Worm (Caenorhabditis elegans): ENCODE data around the gene F10E7.9.

The F10E7.9 gene

DNA sequence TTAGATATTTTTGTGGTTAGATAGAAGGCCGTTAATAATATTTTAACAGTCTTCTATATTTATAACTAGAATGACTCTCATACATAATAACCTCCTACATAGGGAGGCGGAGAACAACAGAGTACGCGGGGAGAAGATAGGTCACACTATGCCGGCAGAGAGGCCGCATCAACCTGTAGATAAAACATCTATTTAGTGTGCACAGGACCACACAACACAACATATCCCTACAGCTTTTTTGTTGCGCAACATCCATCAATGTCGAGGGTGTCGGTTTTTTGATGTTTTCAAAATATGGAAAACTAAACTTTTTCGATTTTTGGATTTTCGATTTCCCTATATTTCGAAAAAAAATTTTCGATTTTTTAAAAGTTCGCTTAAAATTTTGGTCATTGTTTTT, 19.0 kb downstream of the F10E7.9 start:
- no peak for TF ChIP-seq tab-1 (GFP tag; IDR thresholded peaks at IDR 0.05)
- TF ChIP-seq med-1 (GFP tag; optimal IDR thresholded peaks at IDR 0.05; ENCODE audit: insufficient read depth) = no peak
- no peak for TF ChIP-seq ztf-29 (GFP tag; IDR thresholded peaks at IDR 0.05)
- no peak for TF ChIP-seq ztf-23 (GFP tag; IDR thresholded peaks at IDR 0.05)
- TF ChIP-seq flt-1 (GFP tag; IDR thresholded peaks at IDR 0.05) = no peak
- TF ChIP-seq cog-1 (tag; optimal IDR thresholded peaks at IDR 0.05) = no peak
- no peak for TF ChIP-seq ref-1 (GFP tag; conservative IDR thresholded peaks at IDR 0.05)
- TF ChIP-seq klf-2 (GFP tag; conservative IDR thresholded peaks at IDR 0.05) = no peak
- TF ChIP-seq T22C8.4 (GFP tag; IDR thresholded peaks at IDR 0.05) = no peak

- no peak for TF ChIP-seq klf-2 (GFP tag; conservative IDR thresholded peaks at IDR 0.05)
- TF ChIP-seq T22C8.4 (GFP tag; IDR thresholded peaks at IDR 0.05) = no peak
- TF ChIP-seq flt-1 (GFP tag; IDR thresholded peaks at IDR 0.05) = no peak
- TF ChIP-seq tab-1 (GFP tag; IDR thresholded peaks at IDR 0.05) = no peak
- no peak for TF ChIP-seq cog-1 (tag; optimal IDR thresholded peaks at IDR 0.05)
- no peak for TF ChIP-seq ztf-23 (GFP tag; IDR thresholded peaks at IDR 0.05)
- no peak for TF ChIP-seq ref-1 (GFP tag; conservative IDR thresholded peaks at IDR 0.05)
- TF ChIP-seq med-1 (GFP tag; optimal IDR thresholded peaks at IDR 0.05; ENCODE audit: insufficient read depth) = no peak
- no peak for TF ChIP-seq ztf-29 (GFP tag; IDR thresholded peaks at IDR 0.05)
Observed at ce11 chrII:7090085-7090484, 19.8 kb downstream of the F10E7.9 start.

DNA sequence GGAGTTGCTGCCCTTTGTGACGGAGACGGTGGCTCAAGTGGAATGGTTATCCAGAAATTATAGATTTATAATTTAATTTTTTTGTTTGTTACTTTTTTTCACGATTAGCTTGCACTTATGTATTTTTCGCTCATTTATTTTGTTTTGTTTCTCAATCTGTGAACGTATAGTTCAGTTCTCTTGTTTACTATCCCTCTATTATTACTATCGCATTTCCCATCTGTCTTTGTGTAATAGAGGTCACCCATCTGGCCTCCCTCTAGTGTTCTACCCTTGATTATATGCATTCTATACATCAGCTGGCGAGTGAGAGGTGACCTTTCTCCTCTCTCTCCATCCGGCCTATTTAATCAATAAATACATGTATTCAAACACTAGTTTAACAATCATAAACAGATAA, 25.8 kb downstream of the F10E7.9 start, which contains the start of the genes T02G5.14 and T02G5.15:
T02G5.14 (plus strand) TSS at position 301 of the 400 bp plus-strand sequence.
T02G5.15 (plus strand) TSS at position 301 of the 400 bp plus-strand sequence.
- peak; percentile 58 for TF ChIP-seq T22C8.4 (GFP tag; IDR thresholded peaks at IDR 0.05)

- TF ChIP-seq flt-1 (GFP tag; IDR thresholded peaks at IDR 0.05) (no peak), ref-1 (GFP tag; conservative IDR thresholded peaks at IDR 0.05) (no peak), klf-2 (GFP tag; conservative IDR thresholded peaks at IDR 0.05) (no peak), T22C8.4 (GFP tag; IDR thresholded peaks at IDR 0.05) (no peak), tab-1 (GFP tag; IDR thresholded peaks at IDR 0.05) (no peak), med-1 (GFP tag; optimal IDR thresholded peaks at IDR 0.05; ENCODE audit: insufficient read depth) (no peak), ztf-29 (GFP tag; IDR thresholded peaks at IDR 0.05) (no peak), ztf-23 (GFP tag; IDR thresholded peaks at IDR 0.05) (no peak), cog-1 (tag; optimal IDR thresholded peaks at IDR 0.05) (no peak)
Observed at ce11 chrII:7075564-7076228, 34.2 kb downstream of the F10E7.9 start, which contains the start of gene T02G5.7. T02G5.7 (plus strand) TSS chrII:7075614.

DNA sequence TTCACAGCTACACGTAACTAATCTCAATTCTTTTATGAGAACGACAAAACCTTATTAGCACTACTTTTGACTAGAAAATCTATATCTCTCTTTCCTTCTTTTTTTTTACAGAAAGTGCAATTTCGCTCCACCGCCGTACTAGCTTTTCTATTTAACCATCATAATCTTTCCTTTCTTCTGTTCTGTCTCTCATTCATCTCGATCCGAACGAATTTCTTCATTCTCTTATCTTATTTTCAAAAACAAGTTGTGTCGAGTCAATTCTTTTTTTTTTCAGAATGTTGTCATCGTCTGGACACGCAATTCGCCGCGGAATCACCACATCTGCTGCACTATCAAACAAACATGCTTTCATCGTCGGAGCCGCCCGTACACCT, 36.3 kb downstream of the F10E7.9 start, which contains the start of gene kat-1:
kat-1 (plus strand) TSS at position 278 of the 377 bp plus-strand sequence.
- TF ChIP-seq cog-1 (tag; optimal IDR thresholded peaks at IDR 0.05) = no peak
- no peak for TF ChIP-seq T22C8.4 (GFP tag; IDR thresholded peaks at IDR 0.05)

DNA sequence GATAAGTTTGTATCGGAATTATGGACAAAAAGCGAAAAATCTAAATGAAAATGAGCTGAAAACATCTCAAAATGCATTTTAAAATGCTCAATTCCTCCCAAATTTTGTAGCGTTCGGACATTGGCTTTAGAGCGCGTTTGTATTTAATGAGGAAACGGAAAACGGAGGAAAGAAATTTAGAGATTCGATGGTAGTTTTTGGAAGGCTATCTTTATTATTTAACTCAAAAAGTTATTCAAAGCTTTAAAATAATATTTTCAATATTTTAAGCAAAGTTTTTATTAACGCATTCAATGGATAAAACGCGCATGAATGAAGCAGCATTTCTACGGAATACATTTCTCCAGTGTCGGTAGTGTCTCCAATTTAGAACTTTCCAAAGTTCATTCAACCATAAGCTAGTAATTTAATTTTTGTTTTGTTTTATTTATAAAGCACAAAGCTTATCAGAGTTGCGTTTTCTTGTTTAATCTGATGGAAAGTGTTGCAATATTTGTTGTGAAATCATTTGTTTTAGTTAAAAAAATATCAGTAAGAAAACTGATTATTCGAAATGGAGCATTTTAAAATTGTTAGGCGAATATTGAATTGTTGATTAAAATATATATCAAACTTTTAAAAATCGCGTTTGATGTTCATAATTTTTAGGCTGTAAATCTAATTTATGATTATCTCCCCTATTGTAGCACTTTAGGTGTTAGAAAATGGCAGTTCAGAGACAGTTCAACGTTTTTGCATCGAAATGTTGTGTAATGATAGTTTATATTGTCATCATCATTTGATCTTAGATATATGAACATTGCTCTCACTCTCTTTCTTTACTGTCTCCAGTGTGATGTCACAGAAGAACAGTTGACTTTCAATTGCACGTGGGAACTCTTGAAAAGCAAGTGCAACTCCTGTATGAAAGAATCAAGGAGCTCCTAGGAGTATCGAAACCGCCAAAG, 37.0 kb downstream of the F10E7.9 start:
- TF ChIP-seq med-1 (GFP tag; optimal IDR thresholded peaks at IDR 0.05; ENCODE audit: insufficient read depth) (no peak), klf-2 (GFP tag; conservative IDR thresholded peaks at IDR 0.05) (no peak), flt-1 (GFP tag; IDR thresholded peaks at IDR 0.05) (peak; percentile 77), ztf-29 (GFP tag; IDR thresholded peaks at IDR 0.05) (0 out of 2 replicates have a peak, but pooled peaks have one; percentile 41), cog-1 (tag; optimal IDR thresholded peaks at IDR 0.05) (peak; percentile 74), T22C8.4 (GFP tag; IDR thresholded peaks at IDR 0.05) (no peak), ref-1 (GFP tag; conservative IDR thresholded peaks at IDR 0.05) (no peak)

- TF ChIP-seq flt-1 (GFP tag; IDR thresholded peaks at IDR 0.05) = no peak
- no peak for TF ChIP-seq med-1 (GFP tag; optimal IDR thresholded peaks at IDR 0.05; ENCODE audit: insufficient read depth)
- no peak for TF ChIP-seq ztf-23 (GFP tag; IDR thresholded peaks at IDR 0.05)
- no peak for TF ChIP-seq klf-2 (GFP tag; conservative IDR thresholded peaks at IDR 0.05)
- no peak for TF ChIP-seq ztf-29 (GFP tag; IDR thresholded peaks at IDR 0.05)
- TF ChIP-seq tab-1 (GFP tag; IDR thresholded peaks at IDR 0.05) = no peak
- no peak for TF ChIP-seq T22C8.4 (GFP tag; IDR thresholded peaks at IDR 0.05)
- TF ChIP-seq ref-1 (GFP tag; conservative IDR thresholded peaks at IDR 0.05) = no peak
- no peak for TF ChIP-seq cog-1 (tag; optimal IDR thresholded peaks at IDR 0.05)
Observed at ce11 chrII:7072315-7072589, 37.6 kb downstream of the F10E7.9 start, which contains the start of gene kars-1. kars-1 (minus strand) TSS chrII:7072415.

ce11 chrII:7070434-7070833, 39.4 kb downstream of the F10E7.9 start:
- TF ChIP-seq ztf-29 (GFP tag; IDR thresholded peaks at IDR 0.05) (no peak), tab-1 (GFP tag; IDR thresholded peaks at IDR 0.05) (no peak), ref-1 (GFP tag; conservative IDR thresholded peaks at IDR 0.05) (no peak), med-1 (GFP tag; optimal IDR thresholded peaks at IDR 0.05; ENCODE audit: insufficient read depth) (no peak), T22C8.4 (GFP tag; IDR thresholded peaks at IDR 0.05) (no peak), klf-2 (GFP tag; conservative IDR thresholded peaks at IDR 0.05) (no peak), cog-1 (tag; optimal IDR thresholded peaks at IDR 0.05) (no peak), flt-1 (GFP tag; IDR thresholded peaks at IDR 0.05) (no peak), ztf-23 (GFP tag; IDR thresholded peaks at IDR 0.05) (no peak)

DNA sequence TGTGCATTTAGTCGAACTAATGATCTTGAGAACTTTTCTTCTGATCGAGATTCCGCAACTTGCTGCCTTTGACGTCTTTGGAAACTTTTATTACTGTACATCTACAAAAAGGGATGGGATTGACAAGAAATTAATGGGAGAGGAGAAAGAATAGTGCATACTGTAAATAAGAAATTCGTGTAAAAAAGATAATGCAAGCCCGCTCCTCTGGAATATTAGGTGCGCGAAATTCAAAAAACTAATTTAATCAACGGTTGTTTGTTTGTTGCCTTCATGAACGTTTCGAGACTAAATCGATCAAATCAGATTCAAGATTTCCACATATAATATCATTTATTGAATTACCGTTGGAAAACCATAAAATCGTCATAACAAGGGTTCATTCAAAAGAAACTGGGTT, 40.0 kb downstream of the F10E7.9 start, which contains the start of gene him-14:
him-14 (minus strand) TSS at position 101 of the 400 bp plus-strand sequence.
- TF ChIP-seq tab-1 (GFP tag; IDR thresholded peaks at IDR 0.05) (no peak), cog-1 (tag; optimal IDR thresholded peaks at IDR 0.05) (no peak), flt-1 (GFP tag; IDR thresholded peaks at IDR 0.05) (no peak), ztf-23 (GFP tag; IDR thresholded peaks at IDR 0.05) (no peak)

All from whole organism, midembryonic.